Fruit fly (Drosophila melanogaster) whole organism, prepupa: ENCODE data around the gene alpha-Man-Ib.

Experiments used
- Blimp-1 ChIP-seq: fragments of 200-800 bp; sonication (Bioruptor generic); optimal IDR thresholded peaks from 3 replicates; lab custom pipeline; 2017; ENCODE audit warnings: missing biosample characterization, missing genetic modification characterization, mild to moderate bottlenecking, moderate library complexity, missing genetic modification reagents
- CG10631 ChIP-seq: fragments of 200-800 bp; sonication (Bioruptor generic); optimal IDR thresholded peaks from 2 replicates; lab custom pipeline; 2016; ENCODE audit warnings: missing biosample characterization, missing genetic modification characterization
- CG10669 ChIP-seq: fragments of 200-800 bp; sonication (Bioruptor generic); optimal IDR thresholded peaks from 3 replicates; lab custom pipeline; 2018; ENCODE audit warnings: missing biosample characterization, mild to moderate bottlenecking, missing genetic modification characterization, moderate library complexity
- CG11294 ChIP-seq: fragments of 200-800 bp; sonication (Bioruptor generic); IDR thresholded peaks from 2 replicates; pipeline ENCODE4 v1.3.6; 2022; ENCODE audit warnings: missing biosample characterization, missing genetic modification characterization
- CG11762 ChIP-seq: fragments of 200-800 bp; sonication (Bioruptor generic); optimal IDR thresholded peaks from 3 replicates; lab custom pipeline; 2016; ENCODE audit warnings: missing biosample characterization, missing genetic modification characterization; ENCODE audit not compliant: insufficient read depth
- CG11902 ChIP-seq: fragments of 200-800 bp; sonication (Bioruptor generic); optimal IDR thresholded peaks from 3 replicates; lab custom pipeline; 2016; ENCODE audit warnings: missing biosample characterization, missing genetic modification characterization
- CG15336 ChIP-seq: fragments of 200-800 bp; sonication (Bioruptor generic); IDR thresholded peaks from 2 replicates; pipeline ENCODE4 v1.3.6; 2022; ENCODE audit warnings: missing biosample characterization, missing genetic modification characterization
- CG1621 ChIP-seq: fragments of 200-800 bp; sonication (Bioruptor generic); optimal IDR thresholded peaks from 3 replicates; lab custom pipeline; 2018; ENCODE audit warnings: missing biosample characterization, mild to moderate bottlenecking, missing genetic modification characterization
- CG16779 ChIP-seq: fragments of 200-800 bp; sonication (Bioruptor generic); optimal IDR thresholded peaks from 3 replicates; lab custom pipeline; 2017; ENCODE audit warnings: missing biosample characterization, mild to moderate bottlenecking, missing genetic modification characterization
- CG3032 ChIP-seq: fragments of 200-800 bp; optimal IDR thresholded peaks from 2 replicates; lab custom pipeline; 2019; ENCODE audit warnings: missing biosample characterization, mild to moderate bottlenecking, missing genetic modification characterization, moderate library complexity
- CG32006 ChIP-seq: fragments of 200-800 bp; sonication (Bioruptor generic); optimal IDR thresholded peaks from 3 replicates; lab custom pipeline; 2017; ENCODE audit warnings: missing biosample characterization, mild to moderate bottlenecking, missing genetic modification characterization
- CG3919 ChIP-seq: fragments of 200-800 bp; sonication (Bioruptor generic); optimal IDR thresholded peaks from 3 replicates; lab custom pipeline; 2016; ENCODE audit warnings: missing biosample characterization, missing genetic modification characterization
- CG4318 ChIP-seq: fragments of 200-800 bp; sonication (Bioruptor generic); optimal IDR thresholded peaks from 3 replicates; lab custom pipeline; 2017; ENCODE audit warnings: missing biosample characterization, mild to moderate bottlenecking, missing genetic modification characterization
- CG6163 ChIP-seq: fragments of 200-800 bp; sonication (Bioruptor generic); IDR thresholded peaks from 3 replicates; pipeline ENCODE4 v1.3.6; 2022; ENCODE audit warnings: missing biosample characterization, missing genetic modification characterization
- CG6808 ChIP-seq: fragments of 200-800 bp; sonication (Bioruptor generic); optimal IDR thresholded peaks from 3 replicates; lab custom pipeline; 2017; ENCODE audit warnings: missing biosample characterization, missing genetic modification characterization, mild to moderate bottlenecking, moderate library complexity, missing genetic modification reagents
- CG6854 ChIP-seq: fragments of 200-800 bp; sonication (Bioruptor generic); optimal IDR thresholded peaks from 2 replicates; lab custom pipeline; 2017; ENCODE audit warnings: missing biosample characterization, mild to moderate bottlenecking, missing genetic modification characterization
- CG8119 ChIP-seq: fragments of 200-800 bp; sonication (Bioruptor generic); IDR thresholded peaks from 3 replicates; pipeline ENCODE4 v1.3.6; 2022; ENCODE audit warnings: missing biosample characterization, missing genetic modification characterization
- CG8319 ChIP-seq: fragments of 200-800 bp; sonication (Bioruptor generic); optimal IDR thresholded peaks from 3 replicates; lab custom pipeline; 2016; ENCODE audit warnings: missing biosample characterization, missing genetic modification characterization
- CG8632 ChIP-seq: fragments of 200-800 bp; sonication (Bioruptor generic); optimal IDR thresholded peaks from 3 replicates; lab custom pipeline; 2016; ENCODE audit warnings: missing biosample characterization, missing genetic modification characterization
- CG9139 ChIP-seq: fragments of 200-800 bp; sonication (Bioruptor generic); optimal IDR thresholded peaks from 3 replicates; lab custom pipeline; 2017; ENCODE audit warnings: missing biosample characterization, mild to moderate bottlenecking, missing genetic modification characterization
- Eip75B ChIP-seq: fragments of 200-800 bp; sonication (Bioruptor generic); optimal IDR thresholded peaks from 3 replicates; lab custom pipeline; 2016; ENCODE audit warnings: missing biosample characterization, missing genetic modification characterization
- Eip78C ChIP-seq: fragments of 200-800 bp; sonication (Bioruptor generic); peaks from one replicate; lab custom pipeline; 2016; ENCODE audit warnings: missing biosample characterization, missing genetic modification characterization
- Eip93F ChIP-seq: fragments of 200-800 bp; sonication (Bioruptor generic); optimal IDR thresholded peaks from 2 replicates; lab custom pipeline; 2016; ENCODE audit warnings: missing biosample characterization, mild to moderate bottlenecking, missing genetic modification characterization
- Ets21C ChIP-seq: fragments of 200-800 bp; sonication (Bioruptor generic); optimal IDR thresholded peaks from 3 replicates; lab custom pipeline; 2016; ENCODE audit warnings: missing biosample characterization, missing genetic modification characterization
- Ets96B ChIP-seq: fragments of 200-800 bp; optimal IDR thresholded peaks from 2 replicates; lab custom pipeline; 2019; ENCODE audit warnings: missing biosample characterization, mild to moderate bottlenecking, missing genetic modification characterization, moderate library complexity
- Gug ChIP-seq: fragments of 200-800 bp; sonication (Bioruptor generic); IDR thresholded peaks from 2 replicates; pipeline ENCODE4 v1.3.6; 2022; ENCODE audit warnings: missing biosample characterization, missing genetic modification characterization
- Hr38 ChIP-seq: sonication (Bioruptor generic); optimal IDR thresholded peaks from 2 replicates; lab custom pipeline; 2016; ENCODE audit warnings: missing biosample characterization, missing genetic modification characterization
- Hr4 ChIP-seq: fragments of 200-800 bp; sonication (Bioruptor generic); optimal IDR thresholded peaks from 3 replicates; lab custom pipeline; 2016; ENCODE audit warnings: missing biosample characterization, missing genetic modification characterization
- Met ChIP-seq: fragments of 200-800 bp; sonication (Bioruptor generic); optimal IDR thresholded peaks from 3 replicates; lab custom pipeline; 2016; ENCODE audit warnings: missing biosample characterization, missing genetic modification characterization
- OdsH ChIP-seq: fragments of 200-800 bp; sonication (Bioruptor generic); optimal IDR thresholded peaks from 3 replicates; lab custom pipeline; 2016; ENCODE audit warnings: missing biosample characterization, missing genetic modification characterization
- Smox ChIP-seq: fragments of 200-800 bp; sonication (Bioruptor generic); optimal IDR thresholded peaks from 3 replicates; lab custom pipeline; 2016; ENCODE audit warnings: missing biosample characterization, missing genetic modification characterization
- Sox102F ChIP-seq: fragments of 200-800 bp; sonication (Bioruptor generic); optimal IDR thresholded peaks from 2 replicates; lab custom pipeline; 2016; ENCODE audit warnings: missing biosample characterization, mild to moderate bottlenecking, missing genetic modification characterization
- Sox14 ChIP-seq: fragments of 200-800 bp; sonication (Bioruptor generic); optimal IDR thresholded peaks from 3 replicates; lab custom pipeline; 2016; ENCODE audit warnings: missing biosample characterization, missing genetic modification characterization
- Sox15 ChIP-seq: fragments of 200-800 bp; sonication (Bioruptor generic); optimal IDR thresholded peaks from 3 replicates; lab custom pipeline; 2016; ENCODE audit warnings: missing biosample characterization, missing genetic modification characterization
- achi ChIP-seq: fragments of 200-800 bp; sonication (Bioruptor generic); optimal IDR thresholded peaks from 3 replicates; lab custom pipeline; 2016; ENCODE audit warnings: missing biosample characterization, missing genetic modification characterization
- acj6 ChIP-seq: fragments of 200-800 bp; sonication (Bioruptor generic); optimal IDR thresholded peaks from 3 replicates; lab custom pipeline; 2016; ENCODE audit warnings: missing biosample characterization, missing genetic modification characterization
- dac ChIP-seq: fragments of 200-800 bp; sonication (Bioruptor generic); optimal IDR thresholded peaks from 2 replicates; lab custom pipeline; 2017; ENCODE audit warnings: missing biosample characterization, mild to moderate bottlenecking, missing genetic modification characterization
- dsx ChIP-seq: fragments of 200-800 bp; optimal IDR thresholded peaks from 3 replicates; lab custom pipeline; 2019; ENCODE audit warnings: missing biosample characterization, mild to moderate bottlenecking, missing genetic modification characterization, moderate library complexity; ENCODE audit not compliant: poor library complexity, severe bottlenecking
- eg ChIP-seq: fragments of 200-800 bp; sonication (Bioruptor generic); IDR thresholded peaks from 3 replicates; pipeline ENCODE4 v1.3.6; 2022; ENCODE audit warnings: missing biosample characterization, missing genetic modification characterization
- esn ChIP-seq: fragments of 200-800 bp; sonication (Bioruptor generic); optimal IDR thresholded peaks from 2 replicates; lab custom pipeline; 2016; ENCODE audit warnings: missing biosample characterization, mild to moderate bottlenecking, missing genetic modification characterization, moderate library complexity
- fd59A ChIP-seq: fragments of 200-800 bp; sonication (Bioruptor generic); optimal IDR thresholded peaks from 2 replicates; lab custom pipeline; 2017; ENCODE audit warnings: missing biosample characterization, mild to moderate bottlenecking, missing genetic modification characterization, missing genetic modification reagents
- fd85E ChIP-seq: fragments of 200-800 bp; sonication (Bioruptor generic); optimal IDR thresholded peaks from 3 replicates; lab custom pipeline; 2016; ENCODE audit warnings: missing biosample characterization, missing genetic modification characterization
- fkh ChIP-seq: fragments of 200-800 bp; sonication (Bioruptor generic); optimal IDR thresholded peaks from 3 replicates; lab custom pipeline; 2017; ENCODE audit warnings: missing biosample characterization, mild to moderate bottlenecking, missing genetic modification characterization, moderate library complexity
- pdm3 ChIP-seq: fragments of 200-800 bp; sonication (Bioruptor generic); optimal IDR thresholded peaks from 3 replicates; lab custom pipeline; 2016; ENCODE audit warnings: missing biosample characterization, missing genetic modification characterization
- salr ChIP-seq, 2 experiments: fragments of 200-800 bp; sonication (Bioruptor generic); optimal IDR thresholded peaks; 3 replicates each; lab custom pipeline; 2016 to 2018; ENCODE audit warnings: missing biosample characterization in 2 of 2, missing genetic modification characterization in 2 of 2, mild to moderate bottlenecking in 1 of 2
- ss ChIP-seq, 2 experiments: fragments of 200-800 bp; sonication (Bioruptor generic); optimal IDR thresholded peaks; 2 replicates in 1 of 2; 3 replicates in 1 of 2; lab custom pipeline; 2017 to 2018; ENCODE audit warnings: mild to moderate bottlenecking in 2 of 2, missing biosample characterization in 2 of 2, missing genetic modification characterization in 2 of 2, moderate library complexity in 1 of 2
- topi ChIP-seq: fragments of 200-800 bp; sonication (Bioruptor generic); optimal IDR thresholded peaks from 3 replicates; lab custom pipeline; 2016; ENCODE audit warnings: missing biosample characterization, missing genetic modification characterization
- vri ChIP-seq: fragments of 200-800 bp; sonication (Bioruptor generic); optimal IDR thresholded peaks from 3 replicates; lab custom pipeline; 2016; ENCODE audit warnings: missing biosample characterization, mild to moderate bottlenecking, missing genetic modification characterization

The alpha-Man-Ib gene

DNA sequence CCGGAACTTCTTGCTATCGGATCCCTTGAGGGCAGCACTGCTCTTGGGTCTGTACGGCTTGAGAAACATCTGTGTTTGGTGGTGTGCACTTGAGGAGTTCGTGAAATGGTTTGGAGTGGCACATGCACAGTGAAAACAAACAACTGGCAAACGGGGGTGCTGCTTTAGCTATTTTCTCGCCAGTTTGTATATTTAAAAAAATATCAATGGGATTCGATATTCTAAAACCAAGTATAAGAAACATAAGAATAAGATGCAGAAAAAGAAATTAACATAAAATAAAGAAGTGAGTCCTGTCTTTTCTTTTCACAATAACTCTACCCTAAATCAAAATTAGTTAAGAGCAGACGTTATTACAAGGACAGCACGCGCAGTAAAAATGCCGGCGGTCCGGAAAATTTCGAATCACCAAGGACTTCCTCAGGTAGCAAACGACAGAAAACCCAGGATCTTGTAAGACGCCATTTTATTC lies 39.0 kb upstream of the alpha-Man-Ib start, which contains the start of gene eIF2D (continued):
- no peak for TF ChIP-seq salr (GFP tag; optimal IDR thresholded peaks at IDR 0.05; lab: Kevin White, UChicago)
- no peak for TF ChIP-seq CG10631 (GFP tag; lab: Kevin White, UChicago)
- TF ChIP-seq CG8119 = peak; percentile 66; the same call in 2 of the 3 replicates
- TF ChIP-seq CG16779 (tag; lab: Kevin White, UChicago) = no peak
- no peak for TF ChIP-seq CG32006 (GFP tag; lab: Kevin White, UChicago)
- no peak for TF ChIP-seq fd59A
- peak; percentile 79 for TF ChIP-seq CG6163 (GFP tag; lab: Robert Waterston, UW)
- no peak for TF ChIP-seq CG4318 (GFP tag; lab: Kevin White, UChicago)
- TF ChIP-seq Eip78C = peak; percentile 86
- peak in 1 of 2 experiments; percentile 33 for TF ChIP-seq ss (GFP tag; optimal IDR thresholded peaks at IDR 0.05; lab: Kevin White, UChicago)
- peak; percentile 80 for TF ChIP-seq esn
- TF ChIP-seq Eip75B (GFP tag; lab: Kevin White, UChicago) = peak; percentile 43
- peak; percentile 79 for TF ChIP-seq eg
- no peak for TF ChIP-seq CG11762 (GFP tag; lab: Kevin White, UChicago)
- TF ChIP-seq fkh (GFP tag; lab: Kevin White, UChicago) = peak; percentile 7
- no peak for TF ChIP-seq pdm3 (GFP tag; lab: Kevin White, UChicago)
- no peak for TF ChIP-seq Hr38

DNA sequence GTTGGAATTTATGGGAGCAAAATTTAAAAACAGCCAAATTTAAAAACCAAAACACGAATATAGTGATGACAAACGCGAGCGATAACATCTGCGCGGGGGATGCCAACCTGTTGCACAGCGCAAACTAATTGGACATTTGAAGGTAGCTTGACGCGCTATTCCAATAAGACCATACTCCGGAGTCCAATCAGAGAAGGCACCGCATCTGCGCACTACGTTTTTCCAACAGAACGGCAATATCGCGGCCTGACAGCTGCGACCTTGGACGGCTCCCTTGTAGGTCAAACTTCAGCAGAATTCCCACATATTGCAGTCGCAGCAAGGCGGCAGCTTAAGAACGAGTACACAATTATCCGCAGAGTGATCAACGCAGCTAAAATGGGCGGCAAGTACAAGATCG lies 35.5 kb upstream of the alpha-Man-Ib start, which contains the start of the genes CG11882 and Pglym78:
TSS of gene CG11882 (minus strand) at position 101 of the 400 bp plus-strand sequence.
TSS of gene Pglym78 (plus strand) at position 177 of the 400 bp plus-strand sequence.
- TF ChIP-seq CG16779 (tag; lab: Kevin White, UChicago) (no peak), Hr38 (no peak), Ets21C (GFP tag; lab: Kevin White, UChicago) (no peak), CG1621 (tag; lab: Kevin White, UChicago) (peak; percentile 93), Blimp-1 (GFP tag; lab: Kevin White, UChicago) (no peak), CG3919 (no peak), ss (GFP tag; optimal IDR thresholded peaks at IDR 0.05; lab: Kevin White, UChicago) (peak in 1 of 2 experiments; percentile 27), vri (GFP tag; lab: Kevin White, UChicago) (no peak), Met (GFP tag; lab: Kevin White, UChicago) (no peak), CG8119 (no peak), CG8319 (GFP tag; lab: Kevin White, UChicago) (no peak), Hr4 (GFP tag; lab: Kevin White, UChicago) (no peak), CG10669 (GFP tag; lab: Kevin White, UChicago) (no peak), acj6 (GFP tag; lab: Kevin White, UChicago) (no peak), Sox102F (GFP tag; lab: Kevin White, UChicago) (no peak), dsx (GFP tag; lab: Kevin White, UChicago) (no peak), CG6808 (GFP tag; lab: Kevin White, UChicago) (no peak), CG3032 (tag; lab: Kevin White, UChicago) (no peak), CG9139 (GFP tag; lab: Kevin White, UChicago) (no peak), CG11762 (GFP tag; lab: Kevin White, UChicago) (no peak), Eip78C (peak; percentile 36), esn (peak; percentile 33), Eip93F (GFP tag; lab: Kevin White, UChicago) (no peak), Gug (no peak), CG6163 (GFP tag; lab: Robert Waterston, UW) (peak; percentile 57; the same call in 2 of the 3 replicates), fkh (GFP tag; lab: Kevin White, UChicago) (no peak), fd85E (GFP tag; lab: Kevin White, UChicago) (no peak), Smox (GFP tag; lab: Kevin White, UChicago) (no peak), CG15336 (GFP tag; lab: Robert Waterston, UW) (no peak), Ets96B (tag; lab: Kevin White, UChicago) (no peak), Sox14 (GFP tag; lab: Kevin White, UChicago) (peak; percentile 89), Sox15 (GFP tag; lab: Kevin White, UChicago) (no peak), achi (peak; percentile 100), CG11294 (GFP tag; lab: Robert Waterston, UW) (no peak), CG6854 (GFP tag; lab: Kevin White, UChicago) (no peak), dac (GFP tag; lab: Kevin White, UChicago) (no peak), CG11902 (GFP tag; lab: Kevin White, UChicago) (no peak), CG32006 (GFP tag; lab: Kevin White, UChicago) (no peak), pdm3 (GFP tag; lab: Kevin White, UChicago) (no peak), OdsH (GFP tag; lab: Kevin White, UChicago) (no peak), topi (no peak), fd59A (no peak), salr (GFP tag; optimal IDR thresholded peaks at IDR 0.05; lab: Kevin White, UChicago) (no peak), CG8632 (no peak)
